Worm (Caenorhabditis elegans) whole organism, young adult: ENCODE measurements around the gene tag-321.

ENCODE experiments used
- D2030.7 ChIP-seq: fragments of 200-800 bp; sonication (Bioruptor generic); IDR thresholded peaks from 2 replicates; pipeline ENCODE4 v1.3.6; 2022; ENCODE audit warnings: missing genetic modification reagents, missing genetic modification characterization, missing compliant biosample characterization
- F49E8.2 ChIP-seq: sonication (generic microtip); optimal IDR thresholded peaks from 3 replicates; lab custom pipeline; 2017; ENCODE audit warnings: missing genetic modification characterization, mild to moderate bottlenecking, missing compliant biosample characterization, antibody characterized with exemption, moderate library complexity; ENCODE audit not compliant: insufficient read depth
- F52B5.7 ChIP-seq: sonication (generic microtip); optimal IDR thresholded peaks from 2 replicates; lab custom pipeline; 2016; ENCODE audit warnings: mild to moderate bottlenecking, missing genetic modification characterization, missing compliant biosample characterization
- F57A8.1 ChIP-seq: fragments of 200-800 bp; sonication (Bioruptor generic); optimal IDR thresholded peaks from 2 replicates; lab custom pipeline; 2018; ENCODE audit warnings: mild to moderate bottlenecking, missing genetic modification characterization, moderate library complexity, missing compliant biosample characterization
- K12H6.12 ChIP-seq: fragments of 200-800 bp; sonication (Bioruptor generic); optimal IDR thresholded peaks from 2 replicates; lab custom pipeline; 2018; ENCODE audit warnings: mild to moderate bottlenecking, missing genetic modification characterization, missing compliant biosample characterization
- Y67H2A.10 ChIP-seq: fragments of 200-800 bp; sonication (Bioruptor generic); conservative IDR thresholded peaks from 2 replicates; pipeline ENCODE4 v1.3.6; 2022; ENCODE audit warnings: missing genetic modification reagents, missing genetic modification characterization, missing compliant biosample characterization
- Y79H2A.3 ChIP-seq: fragments of 200-800 bp; sonication (Bioruptor generic); conservative IDR thresholded peaks from 2 replicates; pipeline ENCODE4 v1.3.6; 2022; ENCODE audit warnings: missing genetic modification reagents, missing genetic modification characterization, missing compliant biosample characterization
- ama-1 ChIP-seq, 3 experiments: fragments of 150-350 bp in 1 of 3; sonication (generic microtip) in 2 of 3; optimal IDR thresholded peaks; 2 replicates each; lab custom pipeline; 2014 to 2018; ENCODE audit warnings: missing biosample characterization in 2 of 3, missing genetic modification characterization in 2 of 3, missing genetic modification reagents in 2 of 3
- aptf-2 ChIP-seq: fragments of 200-800 bp; sonication (Bioruptor generic); conservative IDR thresholded peaks from 2 replicates; pipeline ENCODE4 v1.3.6; 2022; ENCODE audit warnings: missing genetic modification reagents, missing genetic modification characterization, missing compliant biosample characterization
- attf-3 ChIP-seq: fragments of 200-800 bp; sonication (Bioruptor generic); conservative IDR thresholded peaks from 2 replicates; pipeline ENCODE4 v1.3.6; 2022; ENCODE audit warnings: missing genetic modification reagents, missing genetic modification characterization, missing compliant biosample characterization
- bed-1 ChIP-seq: fragments of 200-800 bp; sonication (Bioruptor generic); IDR thresholded peaks from 2 replicates; pipeline ENCODE4 v1.3.6; 2022; ENCODE audit warnings: missing genetic modification reagents, missing genetic modification characterization, missing compliant biosample characterization
- bed-2 ChIP-seq: fragments of 200-800 bp; sonication (Bioruptor generic); IDR thresholded peaks from 2 replicates; pipeline ENCODE4 v1.3.6; 2022; ENCODE audit warnings: missing genetic modification reagents, missing genetic modification characterization, missing compliant biosample characterization
- ccch-3 ChIP-seq: fragments of 200-800 bp; sonication (Bioruptor generic); optimal IDR thresholded peaks from 2 replicates; lab custom pipeline; 2018; ENCODE audit warnings: mild to moderate bottlenecking, missing genetic modification characterization, missing compliant biosample characterization
- ceh-100 ChIP-seq: fragments of 200-800 bp; sonication (Bioruptor generic); IDR thresholded peaks from 2 replicates; pipeline ENCODE4 v1.3.6; 2022; ENCODE audit warnings: missing genetic modification reagents, missing genetic modification characterization, missing compliant biosample characterization
- ceh-27 ChIP-seq: fragments of 200-800 bp; sonication (Bioruptor generic); optimal IDR thresholded peaks from 2 replicates; lab custom pipeline; 2018; ENCODE audit warnings: mild to moderate bottlenecking, missing genetic modification characterization, moderate library complexity, missing compliant biosample characterization
- ceh-79 ChIP-seq: sonication (generic microtip); optimal IDR thresholded peaks from 2 replicates; lab custom pipeline; 2017; ENCODE audit warnings: mild to moderate bottlenecking, missing genetic modification characterization, missing compliant biosample characterization
- dox-1 ChIP-seq: fragments of 200-800 bp; sonication (Bioruptor generic); IDR thresholded peaks from 2 replicates; pipeline ENCODE4 v1.3.6; 2022; ENCODE audit warnings: missing genetic modification reagents, missing genetic modification characterization, missing compliant biosample characterization
- dpff-1 ChIP-seq: sonication (generic microtip); optimal IDR thresholded peaks from 2 replicates; lab custom pipeline; 2017; ENCODE audit warnings: mild to moderate bottlenecking, missing genetic modification characterization, missing compliant biosample characterization
- efl-1 ChIP-seq: fragments of 150-350 bp; optimal IDR thresholded peaks from 2 replicates; lab custom pipeline; 2014; ENCODE audit warnings: missing biosample characterization, missing genetic modification reagents, missing genetic modification characterization
- ets-4 ChIP-seq: fragments of 200-800 bp; sonication (Bioruptor generic); optimal IDR thresholded peaks from 2 replicates; lab custom pipeline; 2018; ENCODE audit warnings: mild to moderate bottlenecking, missing genetic modification characterization, missing compliant biosample characterization
- gei-17 ChIP-seq: fragments of 200-800 bp; sonication (Bioruptor generic); optimal IDR thresholded peaks from 2 replicates; lab custom pipeline; 2018; ENCODE audit warnings: mild to moderate bottlenecking, missing genetic modification characterization, missing compliant biosample characterization
- hrde-1 ChIP-seq: sonication (generic microtip); optimal IDR thresholded peaks from 2 replicates; lab custom pipeline; 2016; ENCODE audit warnings: missing genetic modification characterization, mild to moderate bottlenecking, missing compliant biosample characterization, moderate library complexity, missing genotype, missing genetic modification reagents, borderline replicate concordance
- let-526 ChIP-seq: fragments of 200-800 bp; sonication (Bioruptor generic); IDR thresholded peaks from 2 replicates; pipeline ENCODE4 v1.3.6; 2022; ENCODE audit warnings: missing genetic modification reagents, missing genetic modification characterization, missing compliant biosample characterization
- lin-26 ChIP-seq: fragments of 200-800 bp; sonication (Bioruptor generic); IDR thresholded peaks from 2 replicates; pipeline ENCODE4 v1.3.6; 2022; ENCODE audit warnings: missing genetic modification reagents, missing genetic modification characterization, missing compliant biosample characterization
- madf-3 ChIP-seq: fragments of 200-800 bp; sonication (Bioruptor generic); IDR thresholded peaks from 2 replicates; pipeline ENCODE4 v1.3.6; 2022; ENCODE audit warnings: missing genetic modification reagents, missing genetic modification characterization, missing compliant biosample characterization
- madf-8 ChIP-seq: fragments of 200-800 bp; sonication (Bioruptor generic); conservative IDR thresholded peaks from 2 replicates; pipeline ENCODE4 v1.3.6; 2022; ENCODE audit warnings: missing genetic modification reagents, missing genetic modification characterization, missing compliant biosample characterization
- mcd-1 ChIP-seq: fragments of 200-800 bp; sonication (Bioruptor generic); IDR thresholded peaks from 2 replicates; pipeline ENCODE4 v1.3.6; 2022; ENCODE audit warnings: missing genetic modification reagents, missing genetic modification characterization, missing compliant biosample characterization
- mxl-1 ChIP-seq: sonication (generic microtip); optimal IDR thresholded peaks from 2 replicates; lab custom pipeline; 2016; ENCODE audit warnings: missing genetic modification characterization, missing compliant biosample characterization
- nfya-1 ChIP-seq: sonication (generic microtip); optimal IDR thresholded peaks from 2 replicates; lab custom pipeline; 2017; ENCODE audit warnings: antibody characterized with exemption, missing compliant biosample characterization, missing genetic modification characterization, borderline replicate concordance; ENCODE audit not compliant: insufficient read depth
- nhr-80 ChIP-seq: sonication (generic microtip); optimal IDR thresholded peaks from 2 replicates; lab custom pipeline; 2016; ENCODE audit warnings: missing genetic modification characterization, missing compliant biosample characterization
- pbrm-1 ChIP-seq: fragments of 200-800 bp; sonication (Bioruptor generic); IDR thresholded peaks from 2 replicates; pipeline ENCODE4 v1.3.6; 2022; ENCODE audit warnings: missing genetic modification reagents, missing genetic modification characterization, missing compliant biosample characterization
- pha-4 ChIP-seq: fragments of 150-350 bp; sonication (generic microtip); optimal IDR thresholded peaks from 2 replicates; lab custom pipeline; 2014; ENCODE audit warnings: missing biosample characterization, missing genetic modification reagents, missing genetic modification characterization
- repo-1 ChIP-seq: sonication (generic microtip); optimal IDR thresholded peaks from 2 replicates; lab custom pipeline; 2017; ENCODE audit warnings: mild to moderate bottlenecking, missing genetic modification characterization, missing compliant biosample characterization
- snpc-1.1 ChIP-seq: sonication (generic microtip); optimal IDR thresholded peaks from 2 replicates; lab custom pipeline; 2017; ENCODE audit warnings: missing genetic modification characterization, mild to moderate bottlenecking, missing compliant biosample characterization, antibody characterized with exemption, moderate library complexity, missing genotype, missing genetic modification reagents; ENCODE audit not compliant: insufficient read depth
- snpc-4 ChIP-seq, 5 experiments: fragments of 150-350 bp in 1 of 5; sonication (generic microtip) in 4 of 5; optimal IDR thresholded peaks; 2 replicates each; lab custom pipeline; 2014 to 2018; ENCODE audit warnings: missing genetic modification characterization in 5 of 5, missing biosample characterization in 3 of 5, antibody characterized with exemption in 2 of 5, mild to moderate bottlenecking in 2 of 5, missing compliant biosample characterization in 2 of 5, missing genotype in 2 of 5, moderate library complexity in 2 of 5, missing genetic modification reagents in 1 of 5
- zfh-2 ChIP-seq: fragments of 200-800 bp; sonication (Bioruptor generic); conservative IDR thresholded peaks from 2 replicates; pipeline ENCODE4 v1.3.6; 2022; ENCODE audit warnings: missing genetic modification reagents, missing genetic modification characterization, missing compliant biosample characterization
- ztf-22 ChIP-seq: fragments of 200-800 bp; sonication (Bioruptor generic); optimal IDR thresholded peaks from 2 replicates; lab custom pipeline; 2018; ENCODE audit warnings: mild to moderate bottlenecking, missing genetic modification characterization, moderate library complexity, missing compliant biosample characterization
- ztf-26 ChIP-seq: sonication (generic microtip); optimal IDR thresholded peaks from 2 replicates; lab custom pipeline; 2017; ENCODE audit warnings: missing genetic modification characterization, missing compliant biosample characterization

The tag-321 gene

DNA sequence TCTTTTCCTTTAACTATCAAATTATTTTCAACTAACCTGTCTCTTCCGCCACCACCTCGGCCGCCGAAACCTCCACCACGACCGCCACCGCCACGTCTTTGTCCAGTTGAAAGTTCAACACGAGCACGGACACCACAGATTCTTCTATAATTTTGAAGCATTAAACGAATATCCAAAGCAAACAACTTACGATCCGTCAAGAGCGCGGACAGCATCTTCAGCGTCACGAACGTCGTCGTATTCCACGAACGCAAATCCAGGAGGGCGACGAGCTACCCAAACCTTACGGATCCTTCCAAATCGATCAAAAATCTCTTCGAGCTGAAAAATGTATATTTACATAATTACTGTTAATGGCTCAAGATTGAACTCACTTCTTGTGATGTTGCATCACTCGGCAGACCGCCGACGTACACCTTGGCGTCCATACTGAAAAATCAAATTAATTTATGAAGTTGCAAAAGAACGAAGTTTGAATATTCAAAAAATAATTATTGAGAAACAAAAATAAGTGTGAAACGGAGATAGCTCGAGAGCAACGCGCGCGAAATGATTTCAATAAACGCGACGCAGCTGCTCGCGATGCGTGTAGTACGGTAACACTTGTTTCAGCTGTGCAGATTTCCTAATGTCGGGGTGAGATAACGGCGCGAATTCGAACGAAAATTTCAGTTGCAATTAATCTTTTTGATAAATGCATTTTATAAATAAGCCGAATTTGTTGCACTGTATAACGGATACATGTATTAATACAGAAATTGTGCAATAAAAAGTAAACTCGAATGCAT lies 7.3 kb upstream of the tag-321 start, which contains the start of gene rsp-6 (continued):
- no peak for TF ChIP-seq zfh-2 (GFP tag; lab: Robert Waterston, UW)
- TF ChIP-seq nfya-1 (tag; lab: Kevin White, UChicago) = no peak
- no peak for TF ChIP-seq gei-17 (GFP tag; lab: Kevin White, UChicago)
- peak; percentile 18; the same call in 1 of the 2 replicates for TF ChIP-seq Y67H2A.10 (GFP tag; lab: Robert Waterston, UW)
- TF ChIP-seq K12H6.12 = peak; percentile 73
- TF ChIP-seq mxl-1 = no peak
- peak; percentile 29; the same call in 1 of the 2 replicates for TF ChIP-seq aptf-2
- no peak for TF ChIP-seq repo-1 (tag; lab: Kevin White, UChicago)
- no peak for TF ChIP-seq bed-2 (GFP tag; lab: Robert Waterston, UW)
- TF ChIP-seq attf-3 (GFP tag; lab: Robert Waterston, UW) = peak; percentile 30; the same call in 1 of the 2 replicates
- peak; percentile 77 for TF ChIP-seq lin-26
- peak; percentile 28 for TF ChIP-seq ama-1 (optimal IDR thresholded peaks at IDR 0.05; lab: Kevin White, UChicago)
- TF ChIP-seq ama-1 (GFP tag; optimal IDR thresholded peaks at IDR 0.05; lab: Kevin White, UChicago) = peak in 1 of 2 experiments; percentile 29

- TF ChIP-seq ets-4 (GFP tag; lab: Kevin White, UChicago) = no peak
- no peak for TF ChIP-seq ztf-22 (GFP tag; lab: Kevin White, UChicago)
- TF ChIP-seq F57A8.1 (GFP tag; lab: Kevin White, UChicago) = no peak
- TF ChIP-seq ccch-3 (GFP tag; lab: Kevin White, UChicago) = no peak
- no peak for TF ChIP-seq ceh-27
- no peak for TF ChIP-seq D2030.7 (GFP tag; lab: Robert Waterston, UW)
- no peak for TF ChIP-seq snpc-4 (GFP tag; optimal IDR thresholded peaks at IDR 0.05; lab: Kevin White, UChicago)
- TF ChIP-seq snpc-4 (tag; optimal IDR thresholded peaks at IDR 0.05; lab: Kevin White, UChicago) = no peak
- TF ChIP-seq madf-8 (GFP tag; lab: Robert Waterston, UW) = 0 out of 2 replicates have a peak, but pooled peaks have one; percentile 12
- TF ChIP-seq pbrm-1 (GFP tag; lab: Robert Waterston, UW) = no peak
- TF ChIP-seq F52B5.7 = no peak
- TF ChIP-seq bed-1 = no peak
- peak; percentile 57; the same call in 1 of the 2 replicates for TF ChIP-seq madf-3 (GFP tag; lab: Robert Waterston, UW)
- TF ChIP-seq ceh-100 (GFP tag; lab: Robert Waterston, UW) = no peak
- TF ChIP-seq ztf-26 = no peak
- no peak for TF ChIP-seq snpc-1.1
- 0 out of 2 replicates have a peak, but pooled peaks have one; percentile 47 for TF ChIP-seq let-526 (GFP tag; lab: Robert Waterston, UW)
- TF ChIP-seq dox-1 (GFP tag; lab: Robert Waterston, UW) = no peak
- TF ChIP-seq pha-4 (tag; lab: Kevin White, UChicago) = no peak
- no peak for TF ChIP-seq nhr-80 (tag; lab: Kevin White, UChicago)
- no peak for TF ChIP-seq ceh-79 (tag; lab: Kevin White, UChicago)
- peak; percentile 36; the same call in 1 of the 2 replicates for TF ChIP-seq zfh-2 (GFP tag; lab: Robert Waterston, UW)
- no peak for TF ChIP-seq F49E8.2 (tag; lab: Kevin White, UChicago)
- no peak for TF ChIP-seq efl-1 (GFP tag; lab: Kevin White, UChicago)
- no peak for TF ChIP-seq dpff-1 (tag; lab: Kevin White, UChicago)
- no peak for TF ChIP-seq hrde-1 (tag; lab: Kevin White, UChicago)
- no peak for TF ChIP-seq Y79H2A.3
- peak; percentile 7; the same call in 1 of the 2 replicates for TF ChIP-seq mcd-1 (GFP tag; lab: Robert Waterston, UW)
Measured at ce11 chrIV:7790151-7790691, 6.6 kb upstream of the tag-321 start.
